Worm (Caenorhabditis elegans) whole organism, L1 larva: Measurements from ENCODE around the gene M163.22.

ENCODE experiments used
- aha-1 ChIP-seq: fragments of 150-350 bp; optimal IDR thresholded peaks from 2 replicates; lab custom pipeline; 2014; ENCODE audit warnings: missing biosample characterization, missing genetic modification characterization
- ama-1 ChIP-seq: fragments of 150-350 bp; optimal IDR thresholded peaks from 2 replicates; lab custom pipeline; 2014
- blmp-1 ChIP-seq: fragments of 150-350 bp; optimal IDR thresholded peaks from 2 replicates; lab custom pipeline; 2014; ENCODE audit warnings: missing biosample characterization, missing genetic modification characterization
- ceh-88 ChIP-seq: fragments of 200-800 bp; sonication (Bioruptor generic); IDR thresholded peaks from 2 replicates; pipeline ENCODE4 v1.3.6; 2022; ENCODE audit warnings: missing genetic modification characterization, missing compliant biosample characterization
- nhr-11 ChIP-seq: fragments of 150-350 bp; optimal IDR thresholded peaks from 2 replicates; lab custom pipeline; 2014; ENCODE audit warnings: missing biosample characterization, missing genetic modification characterization
- nhr-237 ChIP-seq: fragments of 150-350 bp; optimal IDR thresholded peaks from 2 replicates; lab custom pipeline; 2014; ENCODE audit warnings: missing biosample characterization, missing genetic modification characterization
- nhr-76 ChIP-seq: sonication (generic microtip); optimal IDR thresholded peaks from 2 replicates; lab custom pipeline; 2017; ENCODE audit warnings: missing biosample characterization, missing genetic modification characterization
- nhr-85 ChIP-seq: sonication (generic microtip); peaks from one replicate; lab custom pipeline; 2016; ENCODE audit warnings: missing genetic modification characterization, inconsistent platforms, missing compliant biosample characterization
- rnt-1 ChIP-seq: sonication (generic microtip); optimal IDR thresholded peaks from 2 replicates; lab custom pipeline; 2016; ENCODE audit warnings: mild to moderate bottlenecking, missing genetic modification characterization, moderate library complexity, missing compliant biosample characterization
- skn-1 ChIP-seq: fragments of 150-350 bp; optimal IDR thresholded peaks from 2 replicates; lab custom pipeline; 2014; ENCODE audit warnings: missing biosample characterization, missing genetic modification characterization
- sox-4 ChIP-seq: sonication (generic microtip); optimal IDR thresholded peaks from 2 replicates; lab custom pipeline; 2016; ENCODE audit warnings: missing genetic modification characterization, missing compliant biosample characterization
- unc-62 ChIP-seq: fragments of 150-350 bp; optimal IDR thresholded peaks from 2 replicates; lab custom pipeline; 2014; ENCODE audit warnings: missing biosample characterization, missing genetic modification reagents, missing genetic modification characterization
- unc-86 ChIP-seq: sonication (generic microtip); optimal IDR thresholded peaks from 2 replicates; lab custom pipeline; 2016; ENCODE audit warnings: missing genetic modification characterization, missing compliant biosample characterization
- zag-1 ChIP-seq: fragments of 150-350 bp; optimal IDR thresholded peaks from 2 replicates; lab custom pipeline; 2014; ENCODE audit warnings: missing biosample characterization, missing genetic modification characterization

ce11 chrX:14464513-14464912 lies 1.2 kb upstream of the M163.22 start, which contains the start of gene M163.7:
- no peak for TF ChIP-seq unc-62 (GFP tag; lab: Kevin White, UChicago)
- no peak for TF ChIP-seq nhr-11 (tag; lab: Kevin White, UChicago)
- no peak for TF ChIP-seq nhr-76
- no peak for TF ChIP-seq skn-1
- no peak for TF ChIP-seq nhr-237 (tag; lab: Kevin White, UChicago)
- TF ChIP-seq aha-1, result no peak
- TF ChIP-seq ama-1 (lab: Kevin White, UChicago), result no peak
- no peak for TF ChIP-seq ceh-88 (GFP tag; lab: Robert Waterston, UW)
- no peak for TF ChIP-seq nhr-85 (tag; lab: Kevin White, UChicago)
- TF ChIP-seq unc-86 (tag; lab: Kevin White, UChicago), result no peak
- no peak for TF ChIP-seq sox-4 (tag; lab: Kevin White, UChicago)
- TF ChIP-seq blmp-1 (tag; lab: Kevin White, UChicago), result no peak
- TF ChIP-seq rnt-1, result no peak
- TF ChIP-seq zag-1 (tag; lab: Kevin White, UChicago), result no peak
